Fruit fly (Drosophila melanogaster) whole organism, adult: ENCODE data around the gene Nfs1.
"Not testable (repeated sequence)": the region's sequence is repeated elsewhere in the genome, so short reads cannot be mapped to it uniquely, and the experiment has no call there.

ENCODE experiments used
- CG11617 ChIP-seq: fragments of 200-800 bp; sonication (Bioruptor generic); optimal IDR thresholded peaks from 2 replicates; lab custom pipeline; 2017; ENCODE audit warnings: mild to moderate bottlenecking, missing biosample characterization, missing genetic modification reagents, missing genetic modification characterization
- CG12768 ChIP-seq: fragments of 200-800 bp; sonication (Bioruptor generic); optimal IDR thresholded peaks from 2 replicates; lab custom pipeline; 2017; ENCODE audit warnings: missing biosample characterization, missing genetic modification characterization, mild to moderate bottlenecking, moderate library complexity, missing genetic modification reagents
- CG14711 ChIP-seq: fragments of 200-800 bp; sonication (Bioruptor generic); optimal IDR thresholded peaks from 2 replicates; lab custom pipeline; 2018; ENCODE audit warnings: missing biosample characterization, mild to moderate bottlenecking, missing genetic modification characterization, moderate library complexity
- CG1620 ChIP-seq: fragments of 200-800 bp; sonication (Bioruptor generic); optimal IDR thresholded peaks from 2 replicates; lab custom pipeline; 2016; ENCODE audit warnings: missing biosample characterization, missing genetic modification characterization
- CG5204 ChIP-seq: fragments of 200-800 bp; sonication (Bioruptor generic); optimal IDR thresholded peaks from 2 replicates; lab custom pipeline; 2016; ENCODE audit warnings: missing biosample characterization, missing genetic modification characterization
- CG7101 ChIP-seq: fragments of 200-800 bp; sonication (Bioruptor generic); optimal IDR thresholded peaks from 2 replicates; lab custom pipeline; 2018; ENCODE audit warnings: missing biosample characterization, mild to moderate bottlenecking, missing genetic modification characterization, moderate library complexity
- Clk ChIP-seq: fragments of 200-800 bp; sonication (Bioruptor generic); optimal IDR thresholded peaks from 2 replicates; lab custom pipeline; 2017; ENCODE audit warnings: missing biosample characterization, missing genetic modification characterization
- Hr96 ChIP-seq: fragments of 200-800 bp; sonication (Bioruptor generic); optimal IDR thresholded peaks from 2 replicates; lab custom pipeline; 2016; ENCODE audit warnings: missing biosample characterization, missing genetic modification characterization
- Mnt ChIP-seq: fragments of 200-800 bp; sonication (Bioruptor generic); optimal IDR thresholded peaks from 2 replicates; lab custom pipeline; 2016; ENCODE audit warnings: missing biosample characterization, mild to moderate bottlenecking, missing genetic modification characterization
- cnc ChIP-seq, 2 experiments: fragments of >200 bp; optimal IDR thresholded peaks; 2 replicates each; lab custom pipeline; 2017
- kay ChIP-seq: fragments of 200-800 bp; sonication (Bioruptor generic); peaks from one replicate; lab custom pipeline; 2016; ENCODE audit warnings: missing biosample characterization, missing genetic modification characterization, borderline replicate concordance
- ovo ChIP-seq: fragments of 200-800 bp; sonication (Bioruptor generic); optimal IDR thresholded peaks from 2 replicates; lab custom pipeline; 2016; ENCODE audit warnings: missing biosample characterization, missing genetic modification characterization
- pad ChIP-seq: fragments of 200-800 bp; sonication (Bioruptor generic); optimal IDR thresholded peaks from 3 replicates; lab custom pipeline; 2017; ENCODE audit warnings: missing biosample characterization, missing genetic modification characterization, mild to moderate bottlenecking, moderate library complexity, missing genetic modification reagents
- toe ChIP-seq: fragments of 200-800 bp; sonication (Bioruptor generic); optimal IDR thresholded peaks from 2 replicates; lab custom pipeline; 2016; ENCODE audit warnings: missing biosample characterization, missing genetic modification characterization

- not testable (repeated sequence) for TF ChIP-seq kay (GFP tag; lab: Kevin White, UChicago); ovo (GFP tag; lab: Kevin White, UChicago); pad (GFP tag; lab: Kevin White, UChicago); CG14711; Clk (GFP tag; lab: Kevin White, UChicago); Mnt (GFP tag; lab: Kevin White, UChicago); toe (GFP tag; lab: Kevin White, UChicago); Hr96; CG11617; CG12768 (GFP tag; lab: Kevin White, UChicago); CG1620; cnc (optimal IDR thresholded peaks at IDR 0.05; lab: Kevin White, UChicago); CG5204 (GFP tag; lab: Kevin White, UChicago); CG7101 (tag; lab: Kevin White, UChicago)
Observed at dm6 chr2L:11999240-11999704, at the start of gene Nfs1, which contains the start of gene CG18787.
